Fruit fly (Drosophila melanogaster) whole organism, wandering third instar larva: ENCODE measurements around the gene slp2.

Experiments used
- CG9705 ChIP-seq: fragments of 200-800 bp; sonication (Bioruptor generic); optimal IDR thresholded peaks from 2 replicates; lab custom pipeline; 2018; ENCODE audit warnings: missing biosample characterization, mild to moderate bottlenecking, missing genetic modification characterization
- Hr83 ChIP-seq: fragments of 200-300 bp; sonication (Bioruptor generic); optimal IDR thresholded peaks from 2 replicates; lab custom pipeline; 2016; ENCODE audit warnings: missing biosample characterization, mild to moderate bottlenecking, missing genetic modification characterization, moderate library complexity; ENCODE audit not compliant: poor library complexity, severe bottlenecking
- Sp1 ChIP-seq: fragments of 200-800 bp; sonication (Bioruptor generic); optimal IDR thresholded peaks from 3 replicates; lab custom pipeline; 2019; ENCODE audit warnings: missing biosample characterization, mild to moderate bottlenecking, missing genetic modification characterization, moderate library complexity
- br ChIP-seq: fragments of 200-800 bp; sonication (Bioruptor generic); optimal IDR thresholded peaks from 2 replicates; lab custom pipeline; 2016; ENCODE audit warnings: missing biosample characterization, missing genetic modification characterization
- dmrt93B ChIP-seq: fragments of 200-800 bp; sonication (Bioruptor generic); optimal IDR thresholded peaks from 2 replicates; lab custom pipeline; 2018; ENCODE audit warnings: missing biosample characterization, mild to moderate bottlenecking, missing genetic modification characterization

DNA sequence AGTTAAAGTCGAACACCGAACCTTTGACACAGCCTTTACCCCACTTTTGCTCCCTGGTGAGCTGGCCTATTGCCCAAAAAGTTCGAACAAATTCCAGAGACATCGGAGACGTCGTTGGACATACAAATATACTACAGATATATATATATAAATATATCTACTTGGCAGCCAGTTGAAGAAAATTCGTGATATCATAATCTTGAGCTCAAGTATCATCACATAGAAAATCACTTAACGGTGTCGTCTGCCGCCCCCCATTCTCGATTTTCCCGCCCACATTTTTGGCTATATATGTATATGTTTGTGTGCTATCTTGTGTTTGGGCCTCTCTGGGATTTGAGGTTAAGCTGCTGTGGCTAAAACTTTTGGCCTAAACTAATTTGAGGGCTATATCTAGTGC lies 40.4 kb downstream of the slp2 start:
- TF ChIP-seq Hr83 (no peak), dmrt93B (GFP tag; lab: Kevin White, UChicago) (no peak), CG9705 (GFP tag; lab: Kevin White, UChicago) (no peak), Sp1 (no peak), br (no peak)
